Worm (Caenorhabditis elegans): ENCODE results near the gene M28.9.

DNA sequence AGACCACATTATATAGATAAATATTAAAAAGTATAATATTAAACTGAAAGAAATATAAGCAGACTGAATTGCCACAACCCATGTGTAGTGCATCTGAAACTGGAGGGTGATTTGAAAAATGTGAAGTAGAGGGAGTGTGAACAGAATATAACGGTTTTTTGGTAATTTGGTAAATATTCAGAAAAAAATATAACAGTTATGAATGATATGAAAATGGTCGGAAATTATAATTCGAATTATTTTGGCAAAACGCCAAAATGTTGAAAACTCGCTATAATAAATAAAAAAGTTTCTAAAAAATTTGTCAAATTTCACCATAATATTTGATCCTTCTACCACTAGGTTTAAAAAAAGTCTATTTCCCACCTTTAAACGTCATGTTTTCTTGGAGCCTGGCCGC lies 37.0 kb upstream of the M28.9 start, which contains the start of gene srv-2:
- TF ChIP-seq W03F9.2 (tag; optimal IDR thresholded peaks at IDR 0.05): no peak
- TF ChIP-seq him-1 (tag; optimal IDR thresholded peaks at IDR 0.05): no peak
- no peak for TF ChIP-seq dao-5 (tag; optimal IDR thresholded peaks at IDR 0.05)
